Fruit fly (Drosophila melanogaster) whole organism, embryonic: ENCODE data around the gene fru.

Experiments
- CG10543 ChIP-seq: fragments of 200-800 bp; sonication (Bioruptor generic); optimal IDR thresholded peaks from 3 replicates; lab custom pipeline; 2017; ENCODE audit warnings: missing biosample characterization, mild to moderate bottlenecking, missing genetic modification characterization, moderate library complexity
- CG11560 ChIP-seq: fragments of 200-800 bp; sonication (Bioruptor generic); IDR thresholded peaks from 3 replicates; pipeline ENCODE4 v1.3.6; 2022; ENCODE audit warnings: missing biosample characterization, missing genetic modification characterization
- CG14050 ChIP-seq: fragments of 200-800 bp; sonication (Bioruptor generic); IDR thresholded peaks from 3 replicates; pipeline ENCODE4 v1.3.6; 2022; ENCODE audit warnings: missing biosample characterization, missing genetic modification characterization
- CG15601 ChIP-seq: fragments of 200-800 bp; sonication (Bioruptor generic); optimal IDR thresholded peaks from 3 replicates; lab custom pipeline; 2019; ENCODE audit warnings: missing biosample characterization, mild to moderate bottlenecking, missing genetic modification characterization, moderate library complexity
- CG1647 ChIP-seq: fragments of 200-800 bp; sonication (Bioruptor generic); optimal IDR thresholded peaks from 3 replicates; lab custom pipeline; 2016; ENCODE audit warnings: missing biosample characterization, missing genetic modification characterization
- CG17912 ChIP-seq: fragments of 200-800 bp; sonication (Bioruptor generic); optimal IDR thresholded peaks from 2 replicates; lab custom pipeline; 2018; ENCODE audit warnings: missing biosample characterization, mild to moderate bottlenecking, missing genetic modification characterization
- CG18262 ChIP-seq: fragments of 200-800 bp; optimal IDR thresholded peaks from 3 replicates; lab custom pipeline; 2019; ENCODE audit warnings: missing biosample characterization, mild to moderate bottlenecking, missing genetic modification characterization, moderate library complexity
- CG2120 ChIP-seq: fragments of 200-800 bp; sonication (Bioruptor generic); optimal IDR thresholded peaks from 3 replicates; lab custom pipeline; 2016; ENCODE audit warnings: missing biosample characterization, missing genetic modification characterization
- CG3726 ChIP-seq: fragments of 200-800 bp; sonication (Bioruptor generic); IDR thresholded peaks from 3 replicates; pipeline ENCODE4, ENCODE4 v1.3.6; 2022; ENCODE audit warnings: missing biosample characterization, missing genetic modification characterization
- CG4328 ChIP-seq: fragments of 200-800 bp; sonication (Bioruptor generic); optimal IDR thresholded peaks from 3 replicates; lab custom pipeline; 2017; ENCODE audit warnings: missing biosample characterization, missing genetic modification reagents, missing genetic modification characterization
- CG5245 ChIP-seq: fragments of 200-800 bp; sonication (Bioruptor generic); optimal IDR thresholded peaks from 3 replicates; lab custom pipeline; 2016; ENCODE audit warnings: missing biosample characterization, missing genetic modification characterization
- CG6813 ChIP-seq: fragments of 200-800 bp; sonication (Bioruptor generic); optimal IDR thresholded peaks from 2 replicates; lab custom pipeline; 2017; ENCODE audit warnings: missing biosample characterization, missing genetic modification characterization, mild to moderate bottlenecking, moderate library complexity, missing genetic modification reagents
- CG7271 ChIP-seq: fragments of 200-800 bp; sonication (Bioruptor generic); optimal IDR thresholded peaks from 2 replicates; lab custom pipeline; 2018; ENCODE audit warnings: missing biosample characterization, mild to moderate bottlenecking, missing genetic modification characterization, moderate library complexity
- CG7839 ChIP-seq: fragments of 200-800 bp; sonication (Bioruptor generic); optimal IDR thresholded peaks from 3 replicates; lab custom pipeline; 2018; ENCODE audit warnings: missing biosample characterization, mild to moderate bottlenecking, missing genetic modification characterization, moderate library complexity
- CG8281 ChIP-seq: fragments of 200-800 bp; sonication (Bioruptor generic); optimal IDR thresholded peaks from 2 replicates; lab custom pipeline; 2018; ENCODE audit warnings: missing biosample characterization, mild to moderate bottlenecking, missing genetic modification characterization, moderate library complexity
- CG9437 ChIP-seq: fragments of 200-800 bp; sonication (Bioruptor generic); optimal IDR thresholded peaks from 2 replicates; lab custom pipeline; 2018; ENCODE audit warnings: missing biosample characterization, mild to moderate bottlenecking, missing genetic modification characterization
- CG9797 ChIP-seq: fragments of 200-800 bp; sonication (Bioruptor generic); optimal IDR thresholded peaks from 3 replicates; lab custom pipeline; 2018; ENCODE audit warnings: missing biosample characterization, mild to moderate bottlenecking, missing genetic modification characterization
- CrebB ChIP-seq: fragments of 200-800 bp; sonication (Bioruptor generic); optimal IDR thresholded peaks from 3 replicates; lab custom pipeline; 2018; ENCODE audit warnings: missing biosample characterization, mild to moderate bottlenecking, missing genetic modification characterization
- D ChIP-seq, 2 experiments: fragments of 200-800 bp in 1 of 2; fragments of >200 bp in 1 of 2; sonication (Bioruptor generic) in 1 of 2; optimal IDR thresholded peaks; 2 replicates in 1 of 2; 3 replicates in 1 of 2; lab custom pipeline; 2017; ENCODE audit warnings: mild to moderate bottlenecking in 1 of 2, missing biosample characterization in 1 of 2, missing genetic modification characterization in 1 of 2, missing genetic modification reagents in 1 of 2
- Doc2 ChIP-seq: fragments of 200-800 bp; sonication (Bioruptor generic); IDR thresholded peaks from 2 replicates; pipeline ENCODE4 v1.3.6; 2022; ENCODE audit warnings: missing biosample characterization, missing genetic modification characterization
- Dref ChIP-seq: fragments of 200-800 bp; sonication (Bioruptor generic); IDR thresholded peaks from 2 replicates; pipeline ENCODE4 v1.3.6; 2022; ENCODE audit warnings: missing biosample characterization, missing genetic modification characterization
- Gsc ChIP-seq: fragments of 200-800 bp; sonication (Bioruptor generic); IDR thresholded peaks from 2 replicates; pipeline ENCODE4 v1.3.6; 2022; ENCODE audit warnings: missing biosample characterization, missing genetic modification characterization
- HLH4C ChIP-seq: fragments of 200-800 bp; sonication (Bioruptor generic); IDR thresholded peaks from 3 replicates; pipeline ENCODE4 v1.3.6; 2022; ENCODE audit warnings: missing biosample characterization, missing genetic modification characterization; ENCODE audit not compliant: partially characterized antibody
- HLHmδ ChIP-seq: fragments of 200-800 bp; sonication (Bioruptor generic); optimal IDR thresholded peaks from 2 replicates; lab custom pipeline; 2018; ENCODE audit warnings: missing biosample characterization, mild to moderate bottlenecking, missing genetic modification characterization, moderate library complexity
- Hand ChIP-seq: fragments of 200-800 bp; sonication (Bioruptor generic); optimal IDR thresholded peaks from 2 replicates; lab custom pipeline; 2017; ENCODE audit warnings: mild to moderate bottlenecking, missing biosample characterization, missing genetic modification reagents, missing genetic modification characterization
- Hr51 ChIP-seq, 2 experiments: fragments of 200-800 bp; sonication (Bioruptor generic); optimal IDR thresholded peaks; 2 replicates in 1 of 2; 3 replicates in 1 of 2; lab custom pipeline; 2016 to 2018; ENCODE audit warnings: missing biosample characterization in 2 of 2, missing genetic modification characterization in 2 of 2, mild to moderate bottlenecking in 1 of 2, moderate library complexity in 1 of 2
- MTF-1 ChIP-seq: fragments of 200-800 bp; sonication (Bioruptor generic); optimal IDR thresholded peaks from 2 replicates; lab custom pipeline; 2018; ENCODE audit warnings: missing biosample characterization, mild to moderate bottlenecking, missing genetic modification characterization, borderline replicate concordance
- Side ChIP-seq: fragments of 200-800 bp; sonication (Bioruptor generic); optimal IDR thresholded peaks from 2 replicates; lab custom pipeline; 2016; ENCODE audit warnings: missing biosample characterization, missing genetic modification characterization
- Xbp1 ChIP-seq: fragments of 200-800 bp; sonication (Bioruptor generic); optimal IDR thresholded peaks from 3 replicates; lab custom pipeline; 2016; ENCODE audit warnings: missing biosample characterization, mild to moderate bottlenecking, missing genetic modification characterization
- YL-1 ChIP-seq: fragments of 200-800 bp; sonication (Bioruptor generic); optimal IDR thresholded peaks from 3 replicates; lab custom pipeline; 2017; ENCODE audit warnings: missing biosample characterization, mild to moderate bottlenecking, missing genetic modification characterization
- aop ChIP-seq: fragments of 200-800 bp; sonication (Bioruptor generic); IDR thresholded peaks from 2 replicates; pipeline ENCODE4 v1.3.6; 2022; ENCODE audit warnings: missing biosample characterization, missing genetic modification characterization
- btn ChIP-seq: fragments of 200-800 bp; sonication (Bioruptor generic); optimal IDR thresholded peaks from 2 replicates; lab custom pipeline; 2016; ENCODE audit warnings: missing biosample characterization, missing genetic modification characterization
- cas ChIP-seq: fragments of 200-800 bp; sonication (Bioruptor generic); IDR thresholded peaks from 2 replicates; pipeline ENCODE4 v1.3.6; 2022; ENCODE audit warnings: missing biosample characterization, missing genetic modification characterization
- cg ChIP-seq: fragments of 200-800 bp; sonication (Bioruptor generic); optimal IDR thresholded peaks from 3 replicates; lab custom pipeline; 2019; ENCODE audit warnings: missing biosample characterization, mild to moderate bottlenecking, missing genetic modification characterization, moderate library complexity
- chm ChIP-seq: fragments of 200-800 bp; sonication (Bioruptor generic); IDR thresholded peaks from 2 replicates; pipeline ENCODE4 v1.3.6; 2022; ENCODE audit warnings: missing biosample characterization, missing genetic modification characterization
- crp ChIP-seq, 2 experiments: fragments of 200-800 bp; sonication (Bioruptor generic); optimal IDR thresholded peaks; 2 replicates in 1 of 2; 3 replicates in 1 of 2; lab custom pipeline; 2017; ENCODE audit warnings: missing biosample characterization in 2 of 2, missing genetic modification characterization in 2 of 2, mild to moderate bottlenecking in 1 of 2, moderate library complexity in 1 of 2
- fd64A ChIP-seq: fragments of 200-800 bp; sonication (Bioruptor generic); optimal IDR thresholded peaks from 3 replicates; lab custom pipeline; 2018; ENCODE audit warnings: missing biosample characterization, mild to moderate bottlenecking, missing genetic modification characterization
- gem ChIP-seq: fragments of 200-800 bp; sonication (Bioruptor generic); optimal IDR thresholded peaks from 2 replicates; lab custom pipeline; 2019; ENCODE audit warnings: missing biosample characterization, mild to moderate bottlenecking, missing genetic modification characterization, moderate library complexity
- kah ChIP-seq: fragments of 200-800 bp; sonication (Bioruptor generic); optimal IDR thresholded peaks from 2 replicates; lab custom pipeline; 2018; ENCODE audit warnings: missing biosample characterization, mild to moderate bottlenecking, missing genetic modification characterization
- lilli ChIP-seq: fragments of 200-800 bp; sonication (Bioruptor generic); optimal IDR thresholded peaks from 3 replicates; lab custom pipeline; 2016; ENCODE audit warnings: missing biosample characterization, missing genetic modification characterization
- nerfin-1 ChIP-seq: fragments of 200-800 bp; sonication (Bioruptor generic); optimal IDR thresholded peaks from 3 replicates; lab custom pipeline; 2019; ENCODE audit warnings: missing biosample characterization, mild to moderate bottlenecking, missing genetic modification characterization, moderate library complexity
- nmo ChIP-seq: fragments of 200-800 bp; sonication (Bioruptor generic); optimal IDR thresholded peaks from 2 replicates; lab custom pipeline; 2018; ENCODE audit warnings: missing biosample characterization, mild to moderate bottlenecking, missing genetic modification characterization, moderate library complexity
- onecut ChIP-seq: fragments of 200-800 bp; sonication (Bioruptor generic); IDR thresholded peaks from 2 replicates; pipeline ENCODE4 v1.3.6; 2022; ENCODE audit warnings: missing biosample characterization, missing genetic modification characterization
- sc ChIP-seq, 3 experiments: fragments of >200 bp in 2 of 3; fragments of 200-800 bp in 1 of 3; sonication (Bioruptor generic) in 1 of 3; optimal IDR thresholded peaks; 2 replicates in 2 of 3; 3 replicates in 1 of 3; lab custom pipeline; 2017; ENCODE audit warnings: mild to moderate bottlenecking in 1 of 3, missing biosample characterization in 1 of 3, missing genetic modification characterization in 1 of 3, missing genetic modification reagents in 1 of 3
- sna ChIP-seq: fragments of 200-800 bp; sonication (Bioruptor generic); IDR thresholded peaks from 2 replicates; pipeline ENCODE4 v1.3.6; 2022; ENCODE audit warnings: missing biosample characterization, missing genetic modification characterization; ENCODE audit not compliant: partially characterized antibody
- sqz ChIP-seq: fragments of 200-800 bp; sonication (Bioruptor generic); optimal IDR thresholded peaks from 3 replicates; lab custom pipeline; 2018; ENCODE audit warnings: missing biosample characterization, mild to moderate bottlenecking, missing genetic modification characterization
- tup ChIP-seq: fragments of 200-800 bp; sonication (Bioruptor generic); optimal IDR thresholded peaks from 2 replicates; lab custom pipeline; 2016; ENCODE audit warnings: missing biosample characterization, mild to moderate bottlenecking, missing genetic modification characterization, moderate library complexity
- tx ChIP-seq: fragments of 200-800 bp; sonication (Bioruptor generic); optimal IDR thresholded peaks from 2 replicates; lab custom pipeline; 2016; ENCODE audit warnings: missing biosample characterization, missing genetic modification characterization
- yki ChIP-seq: fragments of >200 bp; optimal IDR thresholded peaks from 3 replicates; lab custom pipeline; 2018

fru gene

DNA sequence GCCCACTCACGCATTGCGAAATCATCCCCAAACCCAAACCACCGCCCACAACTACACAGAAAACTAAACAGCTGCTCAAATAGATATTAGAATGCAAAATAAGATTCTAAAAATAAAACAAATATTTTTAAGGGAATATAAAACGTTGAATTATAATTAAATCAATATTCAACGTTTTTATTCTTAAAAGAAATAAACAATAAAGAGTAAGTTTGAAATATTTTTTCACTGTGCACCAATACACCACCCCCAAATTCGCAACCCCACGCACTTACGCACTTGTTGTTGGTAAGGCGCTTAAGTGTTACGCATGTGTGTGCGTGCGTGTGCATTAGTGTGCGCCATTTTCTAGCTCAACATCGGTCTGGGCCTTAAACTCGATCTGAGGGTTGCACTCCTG is 37.0 kb downstream of the fru start (continued):
- TF ChIP-seq chm (GFP tag; lab: Robert Waterston, UW) (no peak), CG3726 (GFP tag; lab: Robert Waterston, UW) (0 out of 3 replicates have a peak, but pooled peaks have one; percentile 27), gem (tag; lab: Kevin White, UChicago) (peak; percentile 69), cas (GFP tag; lab: Robert Waterston, UW) (0 out of 2 replicates have a peak, but pooled peaks have one; percentile 20), CG10543 (GFP tag; lab: Kevin White, UChicago) (peak; percentile 47), YL-1 (GFP tag; lab: Kevin White, UChicago) (no peak), Gsc (no peak), aop (GFP tag; lab: Robert Waterston, UW) (no peak), CG7839 (tag; lab: Kevin White, UChicago) (no peak), CG6813 (GFP tag; lab: Kevin White, UChicago) (no peak), CG15601 (no peak), D (optimal IDR thresholded peaks at IDR 0.05; lab: Kevin White, UChicago) (no peak), D (GFP tag; optimal IDR thresholded peaks at IDR 0.05; lab: Kevin White, UChicago) (no peak), kah (no peak), CG11560 (tag; lab: Robert Waterston, UW) (peak; percentile 55; the same call in 2 of the 3 replicates), CG1647 (GFP tag; lab: Kevin White, UChicago) (no peak), nerfin-1 (tag; lab: Kevin White, UChicago) (no peak), crp (GFP tag; optimal IDR thresholded peaks at IDR 0.05; lab: Kevin White, UChicago) (no peak), CG14050 (peak; percentile 64), CG9797 (GFP tag; lab: Kevin White, UChicago) (no peak), btn (GFP tag; lab: Kevin White, UChicago) (no peak), Dref (GFP tag; lab: Robert Waterston, UW) (no peak), Doc2 (GFP tag; lab: Robert Waterston, UW) (no peak), tup (GFP tag; lab: Kevin White, UChicago) (no peak), MTF-1 (no peak), Xbp1 (GFP tag; lab: Kevin White, UChicago) (peak; percentile 33), HLHmδ (GFP tag; lab: Kevin White, UChicago) (no peak), Hr51 (GFP tag; optimal IDR thresholded peaks at IDR 0.05; lab: Kevin White, UChicago) (peak in 1 of 2 experiments; percentile 61), Side (GFP tag; lab: Kevin White, UChicago) (no peak), cg (no peak), Hand (GFP tag; lab: Kevin White, UChicago) (peak; percentile 72), CG8281 (no peak), CG4328 (GFP tag; lab: Kevin White, UChicago) (peak; percentile 4), CG7271 (tag; lab: Kevin White, UChicago) (no peak), sna (no peak), CG17912 (no peak), HLH4C (GFP tag; lab: Robert Waterston, UW) (no peak), CrebB (tag; lab: Kevin White, UChicago) (no peak), onecut (GFP tag; lab: Robert Waterston, UW) (peak; percentile 62), CG9437 (no peak), lilli (GFP tag; lab: Kevin White, UChicago) (no peak), CG18262 (tag; lab: Kevin White, UChicago) (no peak), nmo (GFP tag; lab: Kevin White, UChicago) (no peak), tx (GFP tag; lab: Kevin White, UChicago) (no peak), sqz (GFP tag; lab: Kevin White, UChicago) (no peak), yki (no peak), CG2120 (GFP tag; lab: Kevin White, UChicago) (no peak), sc (optimal IDR thresholded peaks at IDR 0.05; lab: Kevin White, UChicago) (no peak), sc (GFP tag; optimal IDR thresholded peaks at IDR 0.05; lab: Kevin White, UChicago) (no peak), fd64A (GFP tag; lab: Kevin White, UChicago) (no peak), CG5245 (GFP tag; lab: Kevin White, UChicago) (no peak)
